Worm (Caenorhabditis elegans): ENCODE results near the gene R10E11.6.

DNA sequence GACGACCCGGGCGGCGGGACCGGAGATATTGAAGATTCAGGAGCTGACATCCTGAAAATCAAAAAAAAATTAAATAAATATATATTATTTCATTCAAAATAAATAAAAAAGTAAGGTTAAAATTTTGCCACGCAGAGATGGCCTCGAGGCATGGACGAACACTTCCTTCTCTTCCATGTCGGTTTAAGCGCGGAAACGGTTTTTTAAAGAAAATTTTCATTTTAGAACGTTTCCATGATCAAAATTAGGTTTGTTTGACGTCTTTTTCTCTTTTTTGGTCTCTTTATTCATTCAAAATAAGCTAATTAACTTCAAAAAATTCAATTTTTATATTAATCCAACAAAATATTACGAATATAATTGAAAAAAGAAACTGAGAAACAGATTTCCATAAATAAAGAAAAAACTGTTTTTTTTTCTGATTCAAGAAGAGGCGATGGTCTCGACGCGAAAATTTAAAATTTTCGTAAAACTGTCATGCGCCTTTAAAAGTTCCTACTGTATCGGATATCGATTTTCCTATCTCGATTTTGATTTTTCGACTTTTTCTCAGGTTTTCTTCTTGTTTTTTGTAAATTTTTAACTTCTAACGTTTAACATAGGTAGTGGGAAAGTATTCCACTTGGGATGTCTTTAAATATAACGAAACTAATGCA, 20.6 kb upstream of the R10E11.6 start, which contains the start of gene gcc-2:
- TF ChIP-seq flt-1 (GFP tag; IDR thresholded peaks at IDR 0.05) (no peak), ama-1 (optimal IDR thresholded peaks at IDR 0.05) (no peak), scrt-1 (GFP tag; IDR thresholded peaks at IDR 0.05) (no peak), ets-7 (tag; optimal IDR thresholded peaks at IDR 0.05) (no peak), sea-1 (GFP tag; conservative IDR thresholded peaks at IDR 0.05) (no peak), F13C5.2 (tag; optimal IDR thresholded peaks at IDR 0.05) (no peak), ceh-13 (GFP tag; optimal IDR thresholded peaks at IDR 0.05) (no peak), tra-4 (tag; optimal IDR thresholded peaks at IDR 0.05) (no peak), aly-1 (tag; optimal IDR thresholded peaks at IDR 0.05) (no peak), ceh-36 (tag; optimal IDR thresholded peaks at IDR 0.05) (no peak), tbx-11 (GFP tag; IDR thresholded peaks at IDR 0.05) (no peak), hmbx-1 (tag; optimal IDR thresholded peaks at IDR 0.05) (no peak), tbx-37 (GFP tag; conservative IDR thresholded peaks at IDR 0.05) (no peak), pes-1 (GFP tag; IDR thresholded peaks at IDR 0.05) (no peak)
